Fruit fly (Drosophila melanogaster): Measurements from ENCODE around the gene CG14618.

DNA sequence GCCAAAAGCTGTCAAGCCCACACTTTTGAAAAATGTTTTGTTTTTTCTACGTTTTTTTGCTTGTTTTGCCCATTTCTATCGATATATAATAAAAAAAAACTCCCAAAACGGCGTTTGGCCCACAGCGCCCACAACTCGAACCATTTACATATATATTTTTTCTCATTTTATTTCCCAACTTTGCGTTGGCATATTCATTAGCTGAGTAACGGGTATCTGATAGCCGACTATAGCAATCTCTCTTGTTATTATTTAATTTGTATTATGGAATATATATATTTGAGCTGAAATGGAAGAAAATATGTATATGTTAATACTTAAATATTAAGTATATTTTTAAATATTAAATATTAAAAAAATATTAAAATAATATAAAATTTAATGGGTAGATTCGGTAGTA, 13.0 kb downstream of the CG14618 start:
- TF ChIP-seq usp (GFP tag; optimal IDR thresholded peaks at IDR 0.05) (no peak), pan (optimal IDR thresholded peaks at IDR 0.05) (no peak), EcR (GFP tag; optimal IDR thresholded peaks at IDR 0.05) (no peak)

Data from whole organism.